Fruit fly (Drosophila melanogaster) whole organism, embryonic: ENCODE measurements around the gene CG33796.
A peak's percentile ranks its signal among the peaks of the same experiment; 100 is the strongest.

Experiments used
- Ada2b ChIP-seq: fragments of 200-800 bp; sonication (Bioruptor generic); IDR thresholded peaks from 2 replicates; pipeline ENCODE4 v1.3.6; 2022; ENCODE audit warnings: missing biosample characterization, missing genetic modification characterization
- CG10274 ChIP-seq: fragments of 200-800 bp; sonication (Bioruptor generic); optimal IDR thresholded peaks from 3 replicates; lab custom pipeline; 2017; ENCODE audit warnings: missing biosample characterization, mild to moderate bottlenecking, missing genetic modification characterization
- CG13624 ChIP-seq: fragments of 200-800 bp; sonication (Bioruptor generic); optimal IDR thresholded peaks from 2 replicates; lab custom pipeline; 2016; ENCODE audit warnings: missing biosample characterization, missing genetic modification characterization
- CG14014 ChIP-seq: fragments of 200-800 bp; sonication (Bioruptor generic); IDR thresholded peaks from 2 replicates; pipeline ENCODE4 v1.3.6; 2022; ENCODE audit warnings: missing biosample characterization, missing genetic modification characterization
- CG15601 ChIP-seq: fragments of 200-800 bp; sonication (Bioruptor generic); optimal IDR thresholded peaks from 3 replicates; lab custom pipeline; 2019; ENCODE audit warnings: missing biosample characterization, mild to moderate bottlenecking, missing genetic modification characterization, moderate library complexity
- CG17361 ChIP-seq: fragments of 200-800 bp; sonication (Bioruptor generic); IDR thresholded peaks from 3 replicates; pipeline ENCODE4 v1.3.6; 2022; ENCODE audit warnings: missing biosample characterization, missing genetic modification characterization
- CG18011 ChIP-seq: fragments of 200-800 bp; sonication (Bioruptor generic); optimal IDR thresholded peaks from 2 replicates; lab custom pipeline; 2017; ENCODE audit warnings: missing biosample characterization, missing genetic modification characterization, mild to moderate bottlenecking, moderate library complexity, missing genotype
- CG18262 ChIP-seq: fragments of 200-800 bp; optimal IDR thresholded peaks from 3 replicates; lab custom pipeline; 2019; ENCODE audit warnings: missing biosample characterization, mild to moderate bottlenecking, missing genetic modification characterization, moderate library complexity
- CG3407 ChIP-seq: fragments of 200-800 bp; sonication (Bioruptor generic); optimal IDR thresholded peaks from 2 replicates; lab custom pipeline; 2018; ENCODE audit warnings: missing biosample characterization, mild to moderate bottlenecking, missing genetic modification characterization
- CG34376 ChIP-seq: fragments of 200-800 bp; sonication (Bioruptor generic); optimal IDR thresholded peaks from 2 replicates; lab custom pipeline; 2018; ENCODE audit warnings: missing biosample characterization, mild to moderate bottlenecking, missing genetic modification characterization
- CG4820 ChIP-seq: fragments of 200-800 bp; sonication (Bioruptor generic); optimal IDR thresholded peaks from 3 replicates; lab custom pipeline; 2016; ENCODE audit warnings: missing biosample characterization, missing genetic modification characterization
- CG4854 ChIP-seq: fragments of 200-800 bp; sonication (Bioruptor generic); optimal IDR thresholded peaks from 2 replicates; lab custom pipeline; 2016; ENCODE audit warnings: missing biosample characterization, missing genetic modification characterization, inconsistent platforms
- CG5180 ChIP-seq: fragments of 200-800 bp; sonication (Bioruptor generic); optimal IDR thresholded peaks from 3 replicates; lab custom pipeline; 2017; ENCODE audit warnings: missing biosample characterization, missing genetic modification characterization, mild to moderate bottlenecking, moderate library complexity, missing genetic modification reagents
- CG6791 ChIP-seq: fragments of 200-800 bp; sonication (Bioruptor generic); IDR thresholded peaks from 3 replicates; pipeline ENCODE4 v1.3.6; 2022; ENCODE audit warnings: missing biosample characterization, missing genetic modification characterization; ENCODE audit not compliant: partially characterized antibody
- CG7556 ChIP-seq: fragments of 200-800 bp; sonication (Bioruptor generic); optimal IDR thresholded peaks from 2 replicates; lab custom pipeline; 2017; ENCODE audit warnings: missing biosample characterization, mild to moderate bottlenecking, missing genetic modification characterization
- CG8290 ChIP-seq, 3 experiments: fragments of 200-800 bp; sonication (Bioruptor generic); optimal IDR thresholded peaks; 2 replicates each; lab custom pipeline; 2016 to 2019; ENCODE audit warnings: missing biosample characterization in 3 of 3, missing genetic modification characterization in 3 of 3, mild to moderate bottlenecking in 2 of 3, moderate library complexity in 1 of 3
- CG8765 ChIP-seq: fragments of 200-800 bp; sonication (Bioruptor generic); IDR thresholded peaks from 2 replicates; pipeline ENCODE4 v1.3.6; 2022; ENCODE audit warnings: missing biosample characterization, missing genetic modification characterization
- CG9215 ChIP-seq: fragments of 200-800 bp; sonication (Bioruptor generic); IDR thresholded peaks from 2 replicates; pipeline ENCODE4 v1.3.6; 2022; ENCODE audit warnings: missing biosample characterization, missing genetic modification characterization
- Chrac-16 ChIP-seq: fragments of 200-800 bp; sonication (Bioruptor generic); optimal IDR thresholded peaks from 3 replicates; lab custom pipeline; 2016; ENCODE audit warnings: missing biosample characterization, missing genetic modification characterization
- D ChIP-seq, 2 experiments: fragments of 200-800 bp in 1 of 2; fragments of >200 bp in 1 of 2; sonication (Bioruptor generic) in 1 of 2; optimal IDR thresholded peaks; 2 replicates in 1 of 2; 3 replicates in 1 of 2; lab custom pipeline; 2017; ENCODE audit warnings: mild to moderate bottlenecking in 1 of 2, missing biosample characterization in 1 of 2, missing genetic modification characterization in 1 of 2, missing genetic modification reagents in 1 of 2
- D19B ChIP-seq: fragments of 200-800 bp; sonication (Bioruptor generic); optimal IDR thresholded peaks from 2 replicates; lab custom pipeline; 2017; ENCODE audit warnings: missing biosample characterization, mild to moderate bottlenecking, missing genetic modification characterization
- Gsc ChIP-seq: fragments of 200-800 bp; sonication (Bioruptor generic); IDR thresholded peaks from 2 replicates; pipeline ENCODE4 v1.3.6; 2022; ENCODE audit warnings: missing biosample characterization, missing genetic modification characterization
- HHEX ChIP-seq: fragments of 200-800 bp; sonication (Bioruptor generic); optimal IDR thresholded peaks from 3 replicates; lab custom pipeline; 2017; ENCODE audit warnings: missing biosample characterization, mild to moderate bottlenecking, missing genetic modification characterization, missing genetic modification reagents
- HLHmδ ChIP-seq: fragments of 200-800 bp; sonication (Bioruptor generic); optimal IDR thresholded peaks from 2 replicates; lab custom pipeline; 2018; ENCODE audit warnings: missing biosample characterization, mild to moderate bottlenecking, missing genetic modification characterization, moderate library complexity
- MESR4 ChIP-seq: fragments of 200-800 bp; sonication (Bioruptor generic); optimal IDR thresholded peaks from 2 replicates; lab custom pipeline; 2018; ENCODE audit warnings: missing biosample characterization, mild to moderate bottlenecking, missing genetic modification characterization, moderate library complexity
- Max ChIP-seq: fragments of 200-800 bp; sonication (Bioruptor generic); optimal IDR thresholded peaks from 2 replicates; lab custom pipeline; 2016; ENCODE audit warnings: missing biosample characterization, mild to moderate bottlenecking, missing genetic modification characterization
- NK7.1 ChIP-seq: fragments of 200-800 bp; sonication (Bioruptor generic); optimal IDR thresholded peaks from 3 replicates; lab custom pipeline; 2016; ENCODE audit warnings: missing biosample characterization, missing genetic modification characterization
- Opbp ChIP-seq: fragments of 200-800 bp; sonication (Bioruptor generic); IDR thresholded peaks from 3 replicates; pipeline ENCODE4 v1.3.6; 2022; ENCODE audit warnings: missing biosample characterization, missing genetic modification characterization; ENCODE audit not compliant: partially characterized antibody
- Pdp1 ChIP-seq, 2 experiments: fragments of 200-800 bp; sonication (Bioruptor generic); optimal IDR thresholded peaks; 3 replicates each; lab custom pipeline; 2016; ENCODE audit warnings: missing biosample characterization in 2 of 2, missing genetic modification characterization in 2 of 2, mild to moderate bottlenecking in 1 of 2, moderate library complexity in 1 of 2
- Sry-β ChIP-seq: fragments of 200-800 bp; sonication (Bioruptor generic); optimal IDR thresholded peaks from 2 replicates; lab custom pipeline; 2018; ENCODE audit warnings: missing biosample characterization, mild to moderate bottlenecking, missing genetic modification characterization, moderate library complexity
- br ChIP-seq: fragments of >200 bp; optimal IDR thresholded peaks from 2 replicates; lab custom pipeline; 2017
- croc ChIP-seq: fragments of 200-800 bp; sonication (Bioruptor generic); conservative IDR thresholded peaks from 3 replicates; pipeline ENCODE4 v1.3.6; 2022; ENCODE audit warnings: missing biosample characterization, missing genetic modification characterization
- da ChIP-seq: fragments of 200-800 bp; sonication (Bioruptor generic); optimal IDR thresholded peaks from 2 replicates; lab custom pipeline; 2016; ENCODE audit warnings: missing biosample characterization, missing genetic modification characterization
- dati ChIP-seq: fragments of 200-800 bp; sonication (Bioruptor generic); IDR thresholded peaks from 2 replicates; pipeline ENCODE4 v1.3.6; 2022; ENCODE audit warnings: missing biosample characterization, missing genetic modification characterization
- eve ChIP-seq, 2 experiments: fragments of >200 bp; optimal IDR thresholded peaks; 2 replicates each; lab custom pipeline; 2017; ENCODE audit warnings: missing biosample characterization in 2 of 2, missing genetic modification characterization in 2 of 2
- fd3F ChIP-seq: fragments of 200-800 bp; sonication (Bioruptor generic); optimal IDR thresholded peaks from 2 replicates; lab custom pipeline; 2018; ENCODE audit warnings: missing biosample characterization, mild to moderate bottlenecking, missing genetic modification characterization, moderate library complexity
- fd96Cb ChIP-seq: fragments of 200-800 bp; sonication (Bioruptor generic); optimal IDR thresholded peaks from 2 replicates; lab custom pipeline; 2018; ENCODE audit warnings: missing biosample characterization, mild to moderate bottlenecking, missing genetic modification characterization, moderate library complexity
- gfzf ChIP-seq: fragments of 200-800 bp; sonication (Bioruptor generic); optimal IDR thresholded peaks from 2 replicates; lab custom pipeline; 2016; ENCODE audit warnings: missing biosample characterization, mild to moderate bottlenecking, missing genetic modification characterization, moderate library complexity
- org-1 ChIP-seq: fragments of 200-800 bp; sonication (Bioruptor generic); optimal IDR thresholded peaks from 2 replicates; lab custom pipeline; 2017; ENCODE audit warnings: missing biosample characterization, missing genetic modification characterization
- pnt ChIP-seq: fragments of 200-800 bp; sonication (Bioruptor generic); optimal IDR thresholded peaks from 3 replicates; lab custom pipeline; 2016; ENCODE audit warnings: missing biosample characterization, missing genetic modification characterization
- sd ChIP-seq: fragments of 200-800 bp; sonication (Bioruptor generic); optimal IDR thresholded peaks from 3 replicates; lab custom pipeline; 2018; ENCODE audit warnings: missing biosample characterization, mild to moderate bottlenecking, missing genetic modification characterization, moderate library complexity
- sima ChIP-seq: fragments of 200-800 bp; sonication (Bioruptor generic); optimal IDR thresholded peaks from 2 replicates; lab custom pipeline; 2016; ENCODE audit warnings: missing biosample characterization, missing genetic modification characterization
- sob ChIP-seq: fragments of 200-800 bp; sonication (Bioruptor generic); IDR thresholded peaks from 2 replicates; pipeline ENCODE4 v1.3.6; 2022; ENCODE audit warnings: missing biosample characterization, missing genetic modification characterization
- ssp ChIP-seq: fragments of 200-800 bp; sonication (Bioruptor generic); IDR thresholded peaks from 2 replicates; pipeline ENCODE4 v1.3.6; 2022; ENCODE audit warnings: missing biosample characterization, missing genetic modification characterization
- toy ChIP-seq: fragments of 200-800 bp; sonication (Bioruptor generic); IDR thresholded peaks from 2 replicates; pipeline ENCODE4 v1.3.6; 2022; ENCODE audit warnings: missing biosample characterization, missing genetic modification characterization
- vnd ChIP-seq: fragments of 200-800 bp; sonication (Bioruptor generic); IDR thresholded peaks from 3 replicates; pipeline ENCODE4 v1.3.6; 2022; ENCODE audit warnings: missing biosample characterization, missing genetic modification characterization; ENCODE audit not compliant: partially characterized antibody
- yki ChIP-seq: fragments of >200 bp; optimal IDR thresholded peaks from 3 replicates; lab custom pipeline; 2018

CG33796 gene

dm6 chr3L:16164150-16165039 is 5.5 kb downstream of the CG33796 start, which contains the start of gene CG5151 (continued):
- peak; percentile 76 for TF ChIP-seq sd
- no peak for TF ChIP-seq CG9215 (GFP tag; lab: Robert Waterston, UW)
- no peak for TF ChIP-seq da (GFP tag; lab: Kevin White, UChicago)
- no peak for TF ChIP-seq CG4854 (GFP tag; lab: Kevin White, UChicago)
- no peak for TF ChIP-seq CG8290 (GFP tag; optimal IDR thresholded peaks at IDR 0.05; lab: Kevin White, UChicago)
- peak in 1 of 2 experiments; percentile 34 for TF ChIP-seq CG8290 (tag; optimal IDR thresholded peaks at IDR 0.05; lab: Kevin White, UChicago)
- TF ChIP-seq CG13624 (GFP tag; lab: Kevin White, UChicago) = no peak
- TF ChIP-seq Ada2b = no peak
- no peak for TF ChIP-seq toy
- no peak for TF ChIP-seq MESR4 (GFP tag; lab: Kevin White, UChicago)
- TF ChIP-seq CG7556 (GFP tag; lab: Kevin White, UChicago) = peak; percentile 6
- no peak for TF ChIP-seq pnt (GFP tag; lab: Kevin White, UChicago)
- no peak for TF ChIP-seq Max (GFP tag; lab: Kevin White, UChicago)
- no peak for TF ChIP-seq HHEX (GFP tag; lab: Kevin White, UChicago)
- TF ChIP-seq CG3407 (GFP tag; lab: Kevin White, UChicago) = no peak
- peak; percentile 75 for TF ChIP-seq vnd (GFP tag; lab: Robert Waterston, UW)
- TF ChIP-seq CG4820 (GFP tag; lab: Kevin White, UChicago) = no peak
- TF ChIP-seq Pdp1 (GFP tag; optimal IDR thresholded peaks at IDR 0.05; lab: Kevin White, UChicago) = peak in 1 of 2 experiments; percentile 95
- no peak for TF ChIP-seq CG8765 (GFP tag; lab: Robert Waterston, UW)
- TF ChIP-seq Opbp = peak; percentile 49; the same call in 2 of the 3 replicates
- no peak for TF ChIP-seq CG10274 (GFP tag; lab: Kevin White, UChicago)
- peak; percentile 1 for TF ChIP-seq CG18262
- TF ChIP-seq dati (GFP tag; lab: Robert Waterston, UW) = no peak
- TF ChIP-seq ssp = no peak
- TF ChIP-seq CG18011 = no peak
- no peak for TF ChIP-seq CG15601 (tag; lab: Kevin White, UChicago)
- TF ChIP-seq Sry-β (GFP tag; lab: Kevin White, UChicago) = no peak
- no peak for TF ChIP-seq sob (GFP tag; lab: Robert Waterston, UW)
- TF ChIP-seq gfzf (GFP tag; lab: Kevin White, UChicago) = no peak
- TF ChIP-seq HLHmδ = peak; percentile 22
- TF ChIP-seq CG6791 (GFP tag; lab: Robert Waterston, UW) = peak; percentile 87
- peak; percentile 44; the same call in 1 of the 3 replicates for TF ChIP-seq CG17361
- no peak for TF ChIP-seq fd3F (GFP tag; lab: Kevin White, UChicago)
- TF ChIP-seq sima (GFP tag; lab: Kevin White, UChicago) = no peak
- no peak for TF ChIP-seq fd96Cb (tag; lab: Kevin White, UChicago)
- TF ChIP-seq Chrac-16 (GFP tag; lab: Kevin White, UChicago) = no peak
- TF ChIP-seq D19B (GFP tag; lab: Kevin White, UChicago) = peak; percentile 63
- no peak for TF ChIP-seq Gsc (GFP tag; lab: Robert Waterston, UW)
- TF ChIP-seq NK7.1 (GFP tag; lab: Kevin White, UChicago) = no peak
- TF ChIP-seq br (lab: Kevin White, UChicago) = no peak
- TF ChIP-seq org-1 = no peak
- TF ChIP-seq eve (GFP tag; optimal IDR thresholded peaks at IDR 0.05; lab: Kevin White, UChicago) = no peak
- peak; percentile 74 for TF ChIP-seq yki (lab: Kevin White, UChicago)
- no peak for TF ChIP-seq D (optimal IDR thresholded peaks at IDR 0.05; lab: Kevin White, UChicago)
- TF ChIP-seq D (GFP tag; optimal IDR thresholded peaks at IDR 0.05; lab: Kevin White, UChicago) = no peak
- TF ChIP-seq CG14014 (GFP tag; lab: Robert Waterston, UW) = 0 out of 2 replicates have a peak, but pooled peaks have one; percentile 3
- TF ChIP-seq croc (GFP tag; lab: Robert Waterston, UW) = no peak
- peak; percentile 75 for TF ChIP-seq CG34376 (GFP tag; lab: Kevin White, UChicago)
- peak; percentile 80 for TF ChIP-seq CG5180 (GFP tag; lab: Kevin White, UChicago)
